Worm (Caenorhabditis elegans) whole organism, young adult: Measurements from ENCODE around the gene Y69H2.15.

Experiments
- F57C9.4 ChIP-seq: sonication (generic microtip); optimal IDR thresholded peaks from 2 replicates; lab custom pipeline; 2017; ENCODE audit warnings: mild to moderate bottlenecking, missing genetic modification characterization, missing compliant biosample characterization
- mcd-1 ChIP-seq: fragments of 200-800 bp; sonication (Bioruptor generic); IDR thresholded peaks from 2 replicates; pipeline ENCODE4 v1.3.6; 2022; ENCODE audit warnings: missing genetic modification reagents, missing genetic modification characterization, missing compliant biosample characterization
- repo-1 ChIP-seq: sonication (generic microtip); optimal IDR thresholded peaks from 2 replicates; lab custom pipeline; 2017; ENCODE audit warnings: mild to moderate bottlenecking, missing genetic modification characterization, missing compliant biosample characterization
- snpc-4 ChIP-seq, 5 experiments: fragments of 150-350 bp in 1 of 5; sonication (generic microtip) in 4 of 5; optimal IDR thresholded peaks; 2 replicates each; lab custom pipeline; 2014 to 2018; ENCODE audit warnings: missing genetic modification characterization in 5 of 5, missing biosample characterization in 3 of 5, antibody characterized with exemption in 2 of 5, mild to moderate bottlenecking in 2 of 5, missing compliant biosample characterization in 2 of 5, missing genotype in 2 of 5, moderate library complexity in 2 of 5, missing genetic modification reagents in 1 of 5
- tbp1 ChIP-seq: fragments of 200-800 bp; sonication (Bioruptor generic); optimal IDR thresholded peaks from 2 replicates; lab custom pipeline; 2018; ENCODE audit warnings: mild to moderate bottlenecking, missing genetic modification characterization, missing compliant biosample characterization
- unc-62 ChIP-seq: fragments of 150-350 bp; optimal IDR thresholded peaks from 2 replicates; lab custom pipeline; 2014; ENCODE audit warnings: missing biosample characterization, missing genetic modification reagents, missing genetic modification characterization

- no peak for TF ChIP-seq snpc-4 (GFP tag; optimal IDR thresholded peaks at IDR 0.05; lab: Kevin White, UChicago)
- TF ChIP-seq snpc-4 (tag; optimal IDR thresholded peaks at IDR 0.05; lab: Kevin White, UChicago), result no peak
- TF ChIP-seq unc-62 (GFP tag; lab: Kevin White, UChicago), result no peak
- TF ChIP-seq tbp1 (GFP tag; lab: Kevin White, UChicago), result no peak
- no peak for TF ChIP-seq repo-1 (tag; lab: Kevin White, UChicago)
- no peak for TF ChIP-seq mcd-1
- no peak for TF ChIP-seq F57C9.4 (tag; lab: Kevin White, UChicago)
These were observed 11.1 kb upstream of the Y69H2.15 start for ce11 chrV:18637544-18638366.
